Worm (Caenorhabditis elegans): ENCODE data around the gene sre-31.

sre-31 gene

DNA sequence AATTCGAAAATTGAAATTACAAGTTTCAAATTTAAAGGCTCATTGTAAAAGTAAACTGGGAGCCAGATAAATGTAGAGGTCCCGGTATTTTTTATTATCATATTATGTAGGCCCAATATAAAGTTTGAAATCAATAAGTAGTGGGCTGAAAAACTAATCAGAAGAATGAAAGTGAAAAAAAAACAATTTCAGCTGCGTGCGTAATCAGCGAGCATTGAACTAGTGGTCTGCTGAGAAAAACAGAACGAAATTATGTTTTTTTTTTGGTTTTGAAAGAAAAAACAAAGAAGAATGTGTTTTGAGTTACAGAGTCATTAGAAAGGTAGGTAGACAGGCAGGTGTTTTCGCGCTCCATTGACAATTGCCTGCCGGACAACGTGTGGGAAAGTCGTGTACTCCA, at the start of gene sre-31:
TSS of gene sre-31 (minus strand) at position 101 of the 400 bp plus-strand sequence.
- TF ChIP-seq che-1 (tag; optimal IDR thresholded peaks at IDR 0.05) (no peak), npax-4 (tag; optimal IDR thresholded peaks at IDR 0.05) (no peak), F13H6.1 (tag; optimal IDR thresholded peaks at IDR 0.05) (no peak), sdc-2 (tag; optimal IDR thresholded peaks at IDR 0.05) (no peak), ceh-6 (GFP tag; optimal IDR thresholded peaks at IDR 0.05) (no peak), pros-1 (tag; optimal IDR thresholded peaks at IDR 0.05) (no peak), lim-6 (tag; optimal IDR thresholded peaks at IDR 0.05) (no peak), hlh-13 (GFP tag; optimal IDR thresholded peaks at IDR 0.05) (no peak)

DNA sequence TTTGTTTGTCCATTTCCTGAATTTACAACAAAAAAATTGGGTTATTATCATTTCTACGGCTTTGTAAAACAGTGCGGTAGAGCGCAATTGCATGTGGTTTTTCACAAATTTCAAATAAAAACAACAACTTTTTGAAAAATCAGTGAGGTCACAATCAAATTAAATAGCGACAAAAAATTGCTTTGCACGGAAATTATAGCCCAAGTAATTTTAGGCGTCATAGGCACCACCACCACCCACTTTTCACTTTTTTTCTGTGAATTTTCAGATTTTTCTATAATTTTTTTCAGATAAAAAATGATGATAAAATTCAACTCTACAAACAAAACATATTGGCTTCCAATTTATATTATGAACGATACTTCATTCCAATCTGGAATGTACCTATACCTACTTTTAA, 48.7 kb upstream of the sre-31 start, which contains the start of gene sre-38:
TSS of gene sre-38 (plus strand) at position 301 of the 400 bp plus-strand sequence.
- TF ChIP-seq hlh-6 (tag; optimal IDR thresholded peaks at IDR 0.05) (no peak), nfya-1 (tag; optimal IDR thresholded peaks at IDR 0.05) (no peak), pros-1 (tag; optimal IDR thresholded peaks at IDR 0.05) (no peak)

DNA sequence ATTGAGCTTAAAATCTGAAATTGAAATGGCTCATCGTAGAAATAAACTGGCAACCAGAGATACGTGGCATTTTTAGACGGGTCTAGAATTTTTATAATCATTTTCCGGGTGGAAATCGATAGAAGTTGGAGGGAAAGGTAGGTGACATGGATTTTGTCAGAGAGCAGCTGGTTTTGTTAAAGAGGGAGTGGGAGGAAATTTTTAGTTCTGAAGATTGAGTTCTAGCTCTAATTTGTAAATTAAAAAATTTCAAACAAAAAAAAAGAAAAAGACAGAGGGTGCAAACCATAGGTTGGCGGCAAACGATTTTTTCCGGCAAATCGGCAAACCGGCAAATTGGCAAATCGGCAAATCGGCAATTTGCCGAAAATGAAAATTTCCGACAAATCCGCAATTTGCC, 48.0 kb upstream of the sre-31 start, which contains the start of gene sre-32:
TSS of gene sre-32 (minus strand) at position 101 of the 400 bp plus-strand sequence.
- TF ChIP-seq Y22D7AL.16 (tag; optimal IDR thresholded peaks at IDR 0.05) = no peak
- TF ChIP-seq hlh-30 (tag; optimal IDR thresholded peaks at IDR 0.05; ENCODE audit: insufficient read depth) = no peak
- TF ChIP-seq pha-4 (tag; optimal IDR thresholded peaks at IDR 0.05) = no peak
- TF ChIP-seq ceh-18 (tag; optimal IDR thresholded peaks at IDR 0.05) = no peak
- no peak for TF ChIP-seq K09A11.1 (tag; optimal IDR thresholded peaks at IDR 0.05; ENCODE audit: insufficient read depth)
- no peak for TF ChIP-seq ceh-31 (tag; optimal IDR thresholded peaks at IDR 0.05)
- TF ChIP-seq madf-2 (tag; optimal IDR thresholded peaks at IDR 0.05) = no peak
- TF ChIP-seq odd-2 (tag; optimal IDR thresholded peaks at IDR 0.05) = no peak
- TF ChIP-seq ref-2 (tag; optimal IDR thresholded peaks at IDR 0.05) = no peak
- no peak for TF ChIP-seq zip-5 (tag; optimal IDR thresholded peaks at IDR 0.05)

DNA sequence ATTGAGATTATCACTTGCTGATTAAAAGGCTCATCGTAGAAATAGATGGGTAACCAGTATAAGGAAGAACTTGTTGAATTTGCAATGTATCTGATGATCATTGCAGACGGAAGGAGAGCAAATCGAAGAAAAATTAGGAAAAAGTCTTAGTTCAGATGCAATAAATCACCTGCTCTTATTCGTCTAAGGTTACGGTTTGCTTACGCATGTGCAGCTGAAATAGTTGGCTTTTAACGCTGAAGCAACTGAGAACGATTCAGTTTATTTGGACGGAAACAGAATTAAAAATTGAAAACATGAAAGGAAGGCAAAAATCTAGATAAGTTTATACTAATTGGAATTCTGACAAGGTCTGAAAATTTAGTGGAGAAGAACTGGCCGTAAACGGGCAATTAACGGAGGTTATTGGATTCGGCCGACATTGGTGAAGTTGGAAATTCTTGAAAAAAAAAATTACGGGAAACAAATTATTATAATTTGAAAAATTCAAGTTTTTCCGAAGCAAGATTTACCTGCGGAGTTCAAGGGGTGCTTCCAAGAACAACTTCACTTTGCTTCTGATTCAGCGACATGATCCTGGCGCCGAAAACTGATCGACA, 44.2 kb upstream of the sre-31 start, which contains the start of the genes sre-35 and sre-33:
TSS of gene sre-35 (minus strand) at position 101 of the 599 bp plus-strand sequence.
TSS of gene sre-33 (plus strand) at position 549 of the 599 bp plus-strand sequence.
- TF ChIP-seq ceh-30 (tag; optimal IDR thresholded peaks at IDR 0.05) (no peak), sdc-2 (tag; optimal IDR thresholded peaks at IDR 0.05) (no peak), fkh-10 (GFP tag; optimal IDR thresholded peaks at IDR 0.05) (no peak), ceh-31 (tag; optimal IDR thresholded peaks at IDR 0.05) (no peak), eyg-1 (tag; optimal IDR thresholded peaks at IDR 0.05) (no peak), fax-1 (tag; optimal IDR thresholded peaks at IDR 0.05) (no peak), ttx-3 (tag; optimal IDR thresholded peaks at IDR 0.05) (no peak), hlh-6 (tag; optimal IDR thresholded peaks at IDR 0.05) (no peak), hlh-30 (tag; optimal IDR thresholded peaks at IDR 0.05; ENCODE audit: insufficient read depth) (no peak), pag-3 (tag; optimal IDR thresholded peaks at IDR 0.05; ENCODE audit: borderline replicate concordance) (no peak), ets-4 (tag; optimal IDR thresholded peaks at IDR 0.05) (no peak), gmeb-2 (tag; optimal IDR thresholded peaks at IDR 0.05) (no peak), ztf-16 (tag; optimal IDR thresholded peaks at IDR 0.05) (no peak), mec-3 (tag; optimal IDR thresholded peaks at IDR 0.05; ENCODE audit: borderline replicate concordance) (no peak), unc-86 (tag; optimal IDR thresholded peaks at IDR 0.05) (no peak), Y22D7AL.16 (tag; optimal IDR thresholded peaks at IDR 0.05) (no peak), hlh-8 (tag; optimal IDR thresholded peaks at IDR 0.05) (no peak), ahr-1 (tag; optimal IDR thresholded peaks at IDR 0.05) (no peak), sox-2 (GFP tag; IDR thresholded peaks at IDR 0.05) (no peak)

DNA sequence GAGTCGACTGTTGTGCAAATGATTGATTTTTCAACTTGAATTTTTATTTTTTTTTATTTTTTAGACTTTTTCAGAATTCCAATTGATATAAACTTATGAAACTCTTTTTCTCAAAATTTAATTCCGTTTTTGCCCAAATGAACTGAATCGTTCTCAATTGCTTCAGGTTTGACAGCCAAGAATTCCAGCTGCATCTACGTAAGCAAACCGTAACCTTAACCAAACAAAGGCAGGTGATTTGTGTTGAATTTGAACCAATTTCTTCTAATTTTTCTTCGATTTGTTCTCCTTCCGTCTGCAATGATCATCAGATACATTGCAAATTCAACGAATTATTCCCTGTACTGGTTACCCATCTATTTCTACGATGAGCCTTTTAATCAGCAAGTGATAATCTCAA, 41.2 kb upstream of the sre-31 start, which contains the start of gene sre-34:
TSS of gene sre-34 (plus strand) at position 301 of the 400 bp plus-strand sequence.
- TF ChIP-seq tbx-2 (tag; optimal IDR thresholded peaks at IDR 0.05) (no peak), pha-2 (tag; optimal IDR thresholded peaks at IDR 0.05) (no peak), dve-1 (tag; optimal IDR thresholded peaks at IDR 0.05) (no peak), hlh-6 (tag; optimal IDR thresholded peaks at IDR 0.05) (no peak), madf-2 (tag; optimal IDR thresholded peaks at IDR 0.05) (no peak), C38D4.7 (GFP tag; optimal IDR thresholded peaks at IDR 0.05) (no peak), pros-1 (tag; optimal IDR thresholded peaks at IDR 0.05) (no peak), ahr-1 (tag; optimal IDR thresholded peaks at IDR 0.05) (no peak), che-1 (tag; optimal IDR thresholded peaks at IDR 0.05) (no peak), K09A11.1 (tag; optimal IDR thresholded peaks at IDR 0.05; ENCODE audit: insufficient read depth) (no peak), F13H6.1 (tag; optimal IDR thresholded peaks at IDR 0.05) (no peak), ceh-2 (tag; optimal IDR thresholded peaks at IDR 0.05) (no peak), unc-3 (GFP tag; conservative IDR thresholded peaks at IDR 0.05) (no peak), unc-3 (tag; optimal IDR thresholded peaks at IDR 0.05) (no peak), mec-3 (tag; optimal IDR thresholded peaks at IDR 0.05; ENCODE audit: borderline replicate concordance) (no peak), ref-2 (tag; optimal IDR thresholded peaks at IDR 0.05) (no peak), ceh-22 (tag; optimal IDR thresholded peaks at IDR 0.05) (no peak), ets-4 (tag; optimal IDR thresholded peaks at IDR 0.05) (no peak), fkh-6 (tag; optimal IDR thresholded peaks at IDR 0.05) (no peak)

Measured in whole organism, late embryonic.